Worm (Caenorhabditis elegans) whole organism, L4 larva: ENCODE results near the gene hbl-1.
A peak's percentile ranks its signal among the peaks of the same experiment; 100 is the strongest.

Experiments
- F26F4.8 ChIP-seq: fragments of 200-800 bp; sonication (Bioruptor generic); conservative IDR thresholded peaks from 2 replicates; pipeline ENCODE4 v1.3.6; 2022; ENCODE audit warnings: missing genetic modification characterization, missing compliant biosample characterization
- R02D3.7 ChIP-seq: fragments of 150-350 bp; sonication (generic microtip); optimal IDR thresholded peaks from 3 replicates; lab custom pipeline; 2014; ENCODE audit warnings: missing biosample characterization, missing genetic modification characterization
- T20F7.1 ChIP-seq: fragments of 200-800 bp; sonication (Bioruptor generic); optimal IDR thresholded peaks from 2 replicates; lab custom pipeline; 2018; ENCODE audit warnings: mild to moderate bottlenecking, missing genetic modification characterization, missing compliant biosample characterization
- T26A8.4 ChIP-seq: fragments of 200-800 bp; sonication (Bioruptor generic); IDR thresholded peaks from 2 replicates; pipeline ENCODE4 v1.3.6; 2022; ENCODE audit warnings: missing genetic modification characterization, missing compliant biosample characterization
- Y105C5A.15 ChIP-seq: fragments of 200-800 bp; sonication (Bioruptor generic); IDR thresholded peaks from 2 replicates; pipeline ENCODE4 v1.3.6; 2022; ENCODE audit warnings: missing genetic modification characterization, missing compliant biosample characterization
- ZK546.5 ChIP-seq, 2 experiments: sonication (generic microtip); optimal IDR thresholded peaks; 2 replicates each; lab custom pipeline; 2017; ENCODE audit warnings: missing biosample characterization in 2 of 2, missing genetic modification characterization in 2 of 2
- aly-2 ChIP-seq: sonication (generic microtip); optimal IDR thresholded peaks from 2 replicates; lab custom pipeline; 2018; ENCODE audit warnings: missing biosample characterization, missing genetic modification characterization
- ceh-82 ChIP-seq: sonication (generic microtip); optimal IDR thresholded peaks from 2 replicates; lab custom pipeline; 2017; ENCODE audit warnings: missing biosample characterization, missing genetic modification characterization
- ctbp-1 ChIP-seq: fragments of 200-800 bp; sonication (Bioruptor generic); IDR thresholded peaks from 2 replicates; pipeline ENCODE4 v1.3.6; 2022; ENCODE audit warnings: missing genetic modification reagents, missing genetic modification characterization, missing compliant biosample characterization
- daf-12 ChIP-seq: fragments of 150-350 bp; optimal IDR thresholded peaks from 2 replicates; lab custom pipeline; 2014; ENCODE audit warnings: missing biosample characterization, missing genetic modification reagents, missing genetic modification characterization
- daf-16 ChIP-seq, 3 experiments: sonication (generic microtip); optimal IDR thresholded peaks; 2 replicates each; lab custom pipeline; 2016 to 2017; ENCODE audit warnings: missing genetic modification characterization in 3 of 3, missing genetic modification reagents in 3 of 3, mild to moderate bottlenecking in 2 of 3, missing compliant biosample characterization in 2 of 3, missing biosample characterization in 1 of 3, moderate library complexity in 1 of 3
- daf-19 ChIP-seq: fragments of 200-800 bp; sonication (Bioruptor generic); conservative IDR thresholded peaks from 2 replicates; pipeline ENCODE4 v1.3.6; 2022; ENCODE audit warnings: missing genetic modification characterization, missing compliant biosample characterization
- dmd-8 ChIP-seq: fragments of 200-800 bp; sonication (Bioruptor generic); IDR thresholded peaks from 2 replicates; pipeline ENCODE4 v1.3.6; 2022; ENCODE audit warnings: missing genetic modification characterization, missing compliant biosample characterization
- dpl-1 ChIP-seq: fragments of 150-350 bp; optimal IDR thresholded peaks from 2 replicates; lab custom pipeline; 2014; ENCODE audit warnings: missing biosample characterization, missing genetic modification reagents, missing genetic modification characterization
- egl-43 ChIP-seq: fragments of 200-800 bp; sonication (Bioruptor generic); IDR thresholded peaks from 2 replicates; pipeline ENCODE4 v1.3.6; 2022; ENCODE audit warnings: missing genetic modification reagents, missing genetic modification characterization, missing compliant biosample characterization
- fkh-10 ChIP-seq: fragments of 150-350 bp; optimal IDR thresholded peaks from 2 replicates; lab custom pipeline; 2014; ENCODE audit warnings: missing biosample characterization, missing genetic modification reagents, missing genetic modification characterization
- fos-1 ChIP-seq: fragments of 150-350 bp; optimal IDR thresholded peaks from 2 replicates; lab custom pipeline; 2014; ENCODE audit warnings: missing biosample characterization, missing genetic modification characterization
- gei-8 ChIP-seq: fragments of 200-800 bp; sonication (Bioruptor generic); optimal IDR thresholded peaks from 2 replicates; lab custom pipeline; 2018; ENCODE audit warnings: mild to moderate bottlenecking, missing genetic modification characterization, missing compliant biosample characterization
- hif-1 ChIP-seq, 2 experiments: sonication (generic microtip); optimal IDR thresholded peaks; 2 replicates each; lab custom pipeline; 2016 to 2017; ENCODE audit warnings: missing compliant biosample characterization in 2 of 2, missing genetic modification characterization in 2 of 2, missing genetic modification reagents in 2 of 2, missing genotype in 2 of 2, mild to moderate bottlenecking in 1 of 2
- hlh-30 ChIP-seq: sonication (generic microtip); optimal IDR thresholded peaks from 2 replicates; lab custom pipeline; 2017; ENCODE audit warnings: antibody characterized with exemption, mild to moderate bottlenecking, missing genetic modification characterization, missing compliant biosample characterization; ENCODE audit not compliant: insufficient read depth
- jun-1 ChIP-seq: fragments of 150-350 bp; optimal IDR thresholded peaks from 2 replicates; lab custom pipeline; 2014; ENCODE audit warnings: missing biosample characterization, missing genetic modification reagents, missing genetic modification characterization
- lin-39 ChIP-seq: fragments of 150-350 bp; optimal IDR thresholded peaks from 2 replicates; lab custom pipeline; 2014; ENCODE audit warnings: missing biosample characterization, missing genetic modification reagents, missing genetic modification characterization
- lir-3 ChIP-seq: sonication (generic microtip); optimal IDR thresholded peaks from 2 replicates; lab custom pipeline; 2016; ENCODE audit warnings: mild to moderate bottlenecking, missing genetic modification characterization, missing compliant biosample characterization
- madf-9 ChIP-seq: fragments of 200-800 bp; sonication (Bioruptor generic); conservative IDR thresholded peaks from 2 replicates; pipeline ENCODE4 v1.3.6; 2022; ENCODE audit warnings: missing genetic modification reagents, missing genetic modification characterization, missing compliant biosample characterization
- mep-1 ChIP-seq: fragments of 150-350 bp; sonication (generic microtip); optimal IDR thresholded peaks from 3 replicates; lab custom pipeline; 2014; ENCODE audit warnings: missing biosample characterization, missing genetic modification characterization
- mxl-3 ChIP-seq: fragments of 200-800 bp; sonication (Bioruptor generic); optimal IDR thresholded peaks from 2 replicates; lab custom pipeline; 2018; ENCODE audit warnings: mild to moderate bottlenecking, missing genetic modification characterization, missing compliant biosample characterization
- nhr-10 ChIP-seq: fragments of 150-350 bp; optimal IDR thresholded peaks from 2 replicates; lab custom pipeline; 2014; ENCODE audit warnings: missing biosample characterization, missing genetic modification characterization
- nhr-42 ChIP-seq: fragments of 200-800 bp; sonication (Bioruptor generic); IDR thresholded peaks from 2 replicates; pipeline ENCODE4 v1.3.6; 2022; ENCODE audit warnings: missing genetic modification characterization, missing compliant biosample characterization
- nhr-48 ChIP-seq: sonication (generic microtip); optimal IDR thresholded peaks from 2 replicates; lab custom pipeline; 2016; ENCODE audit warnings: mild to moderate bottlenecking, missing genetic modification characterization, missing compliant biosample characterization
- tag-97 ChIP-seq: fragments of 200-800 bp; sonication (Bioruptor generic); IDR thresholded peaks from 2 replicates; pipeline ENCODE4 v1.3.6; 2022; ENCODE audit warnings: missing genetic modification characterization, missing compliant biosample characterization
- tra-1 ChIP-seq: fragments of 200-800 bp; sonication (Bioruptor generic); IDR thresholded peaks from 2 replicates; pipeline ENCODE4 v1.3.6; 2022; ENCODE audit warnings: missing genetic modification reagents, missing genetic modification characterization, missing compliant biosample characterization
- unc-130 ChIP-seq: sonication (generic microtip); optimal IDR thresholded peaks from 2 replicates; lab custom pipeline; 2016; ENCODE audit warnings: missing genetic modification reagents, missing genetic modification characterization, missing compliant biosample characterization
- unc-62 ChIP-seq, 3 experiments: fragments of 150-350 bp in 1 of 3; sonication (generic microtip); optimal IDR thresholded peaks in 2 of 3; peaks in 1 of 3; 1 replicate in 1 of 3; 2 replicates in 2 of 3; lab custom pipeline; 2014 to 2017; ENCODE audit warnings: missing biosample characterization in 3 of 3, missing genetic modification characterization in 3 of 3, missing genetic modification reagents in 3 of 3, missing genotype in 1 of 3
- vab-7 ChIP-seq: fragments of 200-800 bp; sonication (Bioruptor generic); IDR thresholded peaks from 2 replicates; pipeline ENCODE4 v1.3.6; 2022; ENCODE audit warnings: missing genetic modification reagents, missing genetic modification characterization, missing compliant biosample characterization
- zag-1 ChIP-seq: fragments of 150-350 bp; optimal IDR thresholded peaks from 2 replicates; lab custom pipeline; 2014; ENCODE audit warnings: missing biosample characterization, missing genetic modification characterization
- ztf-11 ChIP-seq: fragments of 150-350 bp; optimal IDR thresholded peaks from 2 replicates; lab custom pipeline; 2014; ENCODE audit warnings: missing biosample characterization, missing genetic modification characterization
- ztf-7 ChIP-seq: fragments of 150-350 bp; optimal IDR thresholded peaks from 2 replicates; lab custom pipeline; 2014; ENCODE audit warnings: missing biosample characterization, missing genetic modification characterization

hbl-1 gene

DNA sequence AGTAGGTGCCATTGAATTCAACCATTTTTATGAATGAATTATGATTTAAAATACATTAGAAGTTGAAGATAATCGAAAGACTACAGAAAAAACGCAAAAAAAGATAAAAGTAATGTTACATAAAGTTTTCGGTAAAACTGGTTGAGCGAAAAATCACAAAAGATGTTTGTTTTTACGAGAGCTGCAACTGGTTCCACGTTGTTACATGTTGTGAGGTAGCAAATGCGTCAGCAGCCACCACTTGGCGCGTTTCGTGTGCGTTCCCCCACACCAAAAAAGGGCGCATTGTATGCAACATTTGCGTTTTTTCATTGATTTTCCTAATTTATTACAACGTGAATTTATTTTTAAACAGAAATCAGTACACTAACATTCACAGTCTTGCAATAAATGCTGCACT, 39.8 kb upstream of the hbl-1 start, which contains the start of gene gakh-1 (continued):
- no peak for TF ChIP-seq ZK546.5 (tag; optimal IDR thresholded peaks at IDR 0.05; lab: Kevin White, UChicago)
- no peak for TF ChIP-seq daf-12 (tag; lab: Kevin White, UChicago)
- TF ChIP-seq jun-1, result no peak
- peak; percentile 50; the same call in 1 of the 2 replicates for TF ChIP-seq ctbp-1 (GFP tag; lab: Robert Waterston, UW)

- TF ChIP-seq nhr-48 (tag; lab: Kevin White, UChicago) (no peak), ceh-82 (tag; lab: Kevin White, UChicago) (no peak), daf-19 (no peak), ztf-7 (no peak), aly-2 (tag; lab: Kevin White, UChicago) (no peak), nhr-42 (GFP tag; lab: Robert Waterston, UW) (no peak), mxl-3 (no peak), hif-1 (tag; optimal IDR thresholded peaks at IDR 0.05; lab: Kevin White, UChicago) (no peak), dmd-8 (GFP tag; lab: Robert Waterston, UW) (no peak), madf-9 (GFP tag; lab: Robert Waterston, UW) (no peak), fkh-10 (GFP tag; lab: Kevin White, UChicago) (no peak), ztf-11 (tag; lab: Kevin White, UChicago) (no peak), hlh-30 (no peak), fos-1 (no peak), unc-62 (GFP tag; optimal IDR thresholded peaks at IDR 0.05 in 1 of 2; lab: Kevin White, UChicago) (no peak), unc-62 (tag; optimal IDR thresholded peaks at IDR 0.05; lab: Kevin White, UChicago) (no peak), vab-7 (GFP tag; lab: Robert Waterston, UW) (no peak), tra-1 (GFP tag; lab: Robert Waterston, UW) (no peak), tag-97 (GFP tag; lab: Robert Waterston, UW) (no peak), unc-130 (GFP tag; lab: Kevin White, UChicago) (no peak)
Measured at ce11 chrX:5786193-5786592, 35.7 kb upstream of the hbl-1 start, which contains the start of gene F46G11.6. TSS of gene F46G11.6 (plus strand) at chrX:5786493.

DNA sequence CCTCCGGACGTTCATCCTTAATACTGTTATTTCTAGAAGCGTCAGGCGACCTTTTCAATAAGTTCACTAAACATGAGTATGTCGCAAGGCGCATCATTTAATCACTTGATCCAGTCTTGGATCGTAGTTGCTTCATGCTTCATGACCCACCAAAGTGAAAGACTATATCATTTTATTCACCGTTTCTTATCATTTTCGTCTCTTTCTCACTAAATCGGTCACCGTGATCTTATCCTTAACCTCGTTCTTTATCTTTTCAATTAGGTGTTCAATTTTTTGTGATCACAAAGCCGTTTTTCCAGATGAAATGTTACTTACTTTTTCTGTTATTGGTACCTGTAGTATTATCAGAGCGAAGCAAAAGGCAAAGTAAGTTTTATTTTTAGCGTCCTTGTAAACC, 34.1 kb upstream of the hbl-1 start, which contains the start of gene F46G11.2:
TSS of gene F46G11.2 (plus strand) at position 301 of the 400 bp plus-strand sequence.
- TF ChIP-seq hlh-30 (peak; percentile 12), madf-9 (GFP tag; lab: Robert Waterston, UW) (no peak), daf-16 (GFP tag; optimal IDR thresholded peaks at IDR 0.05; lab: Kevin White, UChicago) (no peak), daf-16 (tag; optimal IDR thresholded peaks at IDR 0.05; lab: Kevin White, UChicago) (no peak), dpl-1 (GFP tag; lab: Kevin White, UChicago) (no peak), unc-62 (GFP tag; optimal IDR thresholded peaks at IDR 0.05 in 1 of 2; lab: Kevin White, UChicago) (no peak), unc-62 (tag; optimal IDR thresholded peaks at IDR 0.05; lab: Kevin White, UChicago) (no peak), gei-8 (GFP tag; lab: Kevin White, UChicago) (no peak), fkh-10 (GFP tag; lab: Kevin White, UChicago) (no peak), R02D3.7 (no peak)

DNA sequence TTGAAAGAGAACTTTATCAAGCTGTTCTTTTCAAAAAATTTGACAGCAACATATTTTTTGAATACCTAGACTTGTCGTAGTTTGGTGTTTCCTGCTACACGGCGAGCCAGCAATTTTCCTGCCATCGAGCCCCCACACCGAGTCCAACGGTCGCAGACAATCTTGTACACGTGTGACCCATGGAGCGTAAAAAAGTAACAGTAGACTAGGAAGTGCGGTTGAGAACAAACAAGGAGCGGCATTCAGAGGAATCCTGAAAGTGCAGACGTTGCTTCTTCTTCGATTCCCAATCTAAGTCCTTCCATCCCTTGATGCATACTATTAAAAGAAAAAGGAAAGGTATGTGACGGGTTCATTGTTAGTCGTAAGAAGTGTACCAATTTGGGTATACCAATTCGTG, 31.0 kb upstream of the hbl-1 start, which contains the start of gene twnk-1:
TSS of gene twnk-1 (plus strand) at position 301 of the 400 bp plus-strand sequence.
- no peak for TF ChIP-seq Y105C5A.15
- TF ChIP-seq nhr-10 (tag; lab: Kevin White, UChicago), result no peak
- TF ChIP-seq hlh-30, result no peak
- TF ChIP-seq T26A8.4 (GFP tag; lab: Robert Waterston, UW), result peak; percentile 21; the same call in 1 of the 2 replicates
- no peak for TF ChIP-seq jun-1
- no peak for TF ChIP-seq T20F7.1 (GFP tag; lab: Kevin White, UChicago)
- TF ChIP-seq F26F4.8, result no peak
- no peak for TF ChIP-seq lin-39 (tag; lab: Kevin White, UChicago)
- no peak for TF ChIP-seq ztf-7
- TF ChIP-seq zag-1 (tag; lab: Kevin White, UChicago), result no peak
- TF ChIP-seq lir-3, result no peak
- 0 out of 2 replicates have a peak, but pooled peaks have one; percentile 36 for TF ChIP-seq egl-43 (GFP tag; lab: Robert Waterston, UW)
- no peak for TF ChIP-seq mep-1 (tag; lab: Kevin White, UChicago)
